Worm (Caenorhabditis elegans) whole organism, L4/young adult: ENCODE measurements around the gene pals-38.

Experiments used
- W03F9.2 ChIP-seq: fragments of 150-350 bp; optimal IDR thresholded peaks from 2 replicates; lab custom pipeline; 2014; ENCODE audit warnings: missing biosample characterization, missing genetic modification characterization
- dao-5 ChIP-seq: sonication (generic microtip); optimal IDR thresholded peaks from 2 replicates; lab custom pipeline; 2016; ENCODE audit warnings: missing genotype, missing genetic modification characterization, moderate library complexity, missing compliant biosample characterization
- him-1 ChIP-seq: sonication (generic microtip); optimal IDR thresholded peaks from 2 replicates; lab custom pipeline; 2016; ENCODE audit warnings: missing genotype, missing genetic modification reagents, missing genetic modification characterization, missing compliant biosample characterization

- no peak for TF ChIP-seq W03F9.2 (tag; lab: Kevin White, UChicago)
- no peak for TF ChIP-seq dao-5 (tag; lab: Kevin White, UChicago)
- no peak for TF ChIP-seq him-1
Measured at ce11 chrV:12470324-12470723, 23.5 kb upstream of the pals-38 start.
